Worm (Caenorhabditis elegans): ENCODE data around the gene Y75B12B.11.

The Y75B12B.11 gene

DNA sequence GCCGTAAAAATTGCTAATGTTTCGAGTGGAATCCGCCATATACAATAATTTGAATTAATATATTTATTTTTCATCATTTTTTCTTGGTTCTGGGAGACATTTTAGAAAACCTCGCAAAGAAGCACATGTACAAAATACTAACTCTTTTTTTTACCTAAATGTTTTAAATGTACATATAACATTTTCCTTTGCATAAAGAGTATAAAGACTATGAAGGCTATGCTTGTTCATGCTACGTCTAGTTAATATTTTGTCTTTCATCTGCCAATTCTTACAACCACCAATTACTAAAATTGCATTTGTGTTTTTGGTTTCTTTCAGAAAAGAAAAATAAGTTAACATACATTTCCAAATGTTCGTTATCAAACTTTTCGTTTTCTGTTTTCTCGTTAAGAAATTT, 30.2 kb downstream of the Y75B12B.11 start, which contains the start of gene irld-25:
TSS of gene irld-25 (plus strand) at position 301 of the 400 bp plus-strand sequence.
- TF ChIP-seq mls-2 (tag; optimal IDR thresholded peaks at IDR 0.05) (no peak), elt-1 (tag; optimal IDR thresholded peaks at IDR 0.05; ENCODE audit: borderline replicate concordance, insufficient read depth) (no peak), bed-3 (GFP tag; optimal IDR thresholded peaks at IDR 0.05) (no peak), cnd-1 (tag; optimal IDR thresholded peaks at IDR 0.05) (no peak), nhr-237 (tag; optimal IDR thresholded peaks at IDR 0.05) (no peak), ztf-11 (tag; optimal IDR thresholded peaks at IDR 0.05) (no peak), sptf-1 (tag; optimal IDR thresholded peaks at IDR 0.05) (no peak), mep-1 (tag; optimal IDR thresholded peaks at IDR 0.05) (no peak), ceh-43 (GFP tag; optimal IDR thresholded peaks at IDR 0.05) (no peak), drap-1 (GFP tag; optimal IDR thresholded peaks at IDR 0.05) (no peak), ham-2 (GFP tag; optimal IDR thresholded peaks at IDR 0.05) (no peak), ceh-83 (GFP tag; optimal IDR thresholded peaks at IDR 0.05) (no peak), snpc-4 (tag; optimal IDR thresholded peaks at IDR 0.05) (no peak), hlh-1 (tag; optimal IDR thresholded peaks at IDR 0.05) (no peak), unc-120 (tag; optimal IDR thresholded peaks at IDR 0.05; ENCODE audit: poor library complexity, severe bottlenecking) (no peak), mab-5 (tag; optimal IDR thresholded peaks at IDR 0.05) (no peak), pha-4 (tag; optimal IDR thresholded peaks at IDR 0.05) (no peak), nhr-2 (tag; optimal IDR thresholded peaks at IDR 0.05) (no peak), nhr-12 (tag; optimal IDR thresholded peaks at IDR 0.05) (no peak), sem-2 (GFP tag; optimal IDR thresholded peaks at IDR 0.05) (no peak)

DNA sequence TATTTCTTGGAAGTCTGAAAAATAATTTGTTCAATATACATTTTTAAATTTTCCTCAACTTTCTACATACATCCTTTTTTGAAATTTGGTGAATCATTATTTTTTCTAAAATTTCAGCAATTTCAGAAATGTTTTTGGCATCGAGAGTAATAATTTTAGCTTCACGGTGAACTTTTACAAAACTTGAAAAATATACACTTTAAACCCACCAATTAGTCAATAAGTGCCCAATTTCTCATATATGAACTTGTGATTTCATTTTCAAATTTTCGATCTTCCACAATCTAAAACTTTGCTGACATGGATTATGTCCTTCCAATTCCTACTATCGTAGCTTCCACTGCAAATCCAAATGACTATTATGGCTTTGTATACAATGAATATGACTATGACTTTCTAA, 32.6 kb downstream of the Y75B12B.11 start, which contains the start of gene srw-24:
TSS of gene srw-24 (plus strand) at position 301 of the 400 bp plus-strand sequence.
- TF ChIP-seq unc-62 (GFP tag; optimal IDR thresholded peaks at IDR 0.05) (no peak), blmp-1 (tag; optimal IDR thresholded peaks at IDR 0.05) (no peak), ces-1 (GFP tag; optimal IDR thresholded peaks at IDR 0.05) (no peak), nhr-237 (tag; optimal IDR thresholded peaks at IDR 0.05) (no peak), mls-2 (tag; optimal IDR thresholded peaks at IDR 0.05) (no peak), sptf-1 (tag; optimal IDR thresholded peaks at IDR 0.05) (no peak), bed-3 (GFP tag; optimal IDR thresholded peaks at IDR 0.05) (no peak), elt-1 (tag; optimal IDR thresholded peaks at IDR 0.05; ENCODE audit: borderline replicate concordance, insufficient read depth) (no peak), zip-8 (tag; optimal IDR thresholded peaks at IDR 0.05) (no peak), elt-3 (tag; optimal IDR thresholded peaks at IDR 0.05) (no peak), ceh-39 (tag; optimal IDR thresholded peaks at IDR 0.05) (no peak), lsy-2 (tag; optimal IDR thresholded peaks at IDR 0.05) (no peak), mab-5 (tag; optimal IDR thresholded peaks at IDR 0.05) (no peak), lin-13 (tag; optimal IDR thresholded peaks at IDR 0.05) (no peak), nhr-2 (tag; optimal IDR thresholded peaks at IDR 0.05) (no peak), hlh-1 (tag; optimal IDR thresholded peaks at IDR 0.05) (no peak)

ce11 chrV:15225650-15226049, 34.6 kb downstream of the Y75B12B.11 start, which contains the start of gene srw-14:
Gene srw-14 (plus strand): TSS chrV:15225950.
- TF ChIP-seq ces-1 (GFP tag; optimal IDR thresholded peaks at IDR 0.05) (no peak), cnd-1 (tag; optimal IDR thresholded peaks at IDR 0.05) (no peak), unc-120 (tag; optimal IDR thresholded peaks at IDR 0.05; ENCODE audit: poor library complexity, severe bottlenecking) (no peak), lin-32 (GFP tag; optimal IDR thresholded peaks at IDR 0.05) (no peak), sptf-1 (tag; optimal IDR thresholded peaks at IDR 0.05) (no peak), flh-1 (GFP tag; optimal IDR thresholded peaks at IDR 0.05) (no peak), ceh-83 (GFP tag; optimal IDR thresholded peaks at IDR 0.05) (no peak), nhr-2 (tag; optimal IDR thresholded peaks at IDR 0.05) (no peak), sem-2 (GFP tag; optimal IDR thresholded peaks at IDR 0.05) (no peak), ceh-43 (GFP tag; optimal IDR thresholded peaks at IDR 0.05) (no peak), mep-1 (tag; optimal IDR thresholded peaks at IDR 0.05) (no peak), nhr-76 (tag; optimal IDR thresholded peaks at IDR 0.05) (no peak), elt-3 (tag; optimal IDR thresholded peaks at IDR 0.05) (no peak), elt-1 (tag; optimal IDR thresholded peaks at IDR 0.05; ENCODE audit: borderline replicate concordance, insufficient read depth) (no peak), tbx-8 (GFP tag; optimal IDR thresholded peaks at IDR 0.05) (no peak), ztf-11 (tag; optimal IDR thresholded peaks at IDR 0.05) (no peak), pha-4 (tag; optimal IDR thresholded peaks at IDR 0.05) (no peak), nhr-237 (tag; optimal IDR thresholded peaks at IDR 0.05) (no peak)

- TF ChIP-seq unc-39 (tag; optimal IDR thresholded peaks at IDR 0.05) (no peak), nhr-2 (tag; optimal IDR thresholded peaks at IDR 0.05) (no peak), snpc-4 (tag; optimal IDR thresholded peaks at IDR 0.05) (no peak), ceh-43 (GFP tag; optimal IDR thresholded peaks at IDR 0.05) (no peak), ceh-39 (tag; optimal IDR thresholded peaks at IDR 0.05) (no peak), flh-1 (GFP tag; optimal IDR thresholded peaks at IDR 0.05) (no peak), elt-1 (tag; optimal IDR thresholded peaks at IDR 0.05; ENCODE audit: borderline replicate concordance, insufficient read depth) (no peak)
Measured at ce11 chrV:15226206-15226605, 35.1 kb downstream of the Y75B12B.11 start.
